Fruit fly (Drosophila melanogaster): ENCODE data around the gene tx.
A peak's percentile ranks its signal among the peaks of the same experiment; 100 is the strongest.

DNA sequence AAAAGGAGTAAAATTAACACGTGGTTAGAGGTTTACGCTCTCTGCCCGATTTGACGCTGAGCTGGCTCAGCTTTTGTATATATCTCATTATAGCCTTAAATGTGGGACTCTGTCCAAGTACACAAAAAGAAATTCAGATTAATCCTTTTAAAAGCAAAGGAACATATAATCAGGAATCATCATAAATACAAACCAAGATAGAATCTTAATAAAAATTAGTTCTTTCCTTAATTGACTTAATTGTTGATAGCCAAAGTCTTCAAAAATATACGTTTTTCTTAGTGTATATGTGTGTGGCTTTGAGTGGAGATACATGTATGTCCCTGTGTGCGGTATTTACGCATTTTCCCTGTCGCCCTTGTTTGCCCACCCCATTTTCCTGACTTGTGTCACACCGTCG is 53.7 kb downstream of the tx start:
- TF ChIP-seq br (optimal IDR thresholded peaks at IDR 0.05) (no peak), da (GFP tag; optimal IDR thresholded peaks at IDR 0.05) (no peak), Dip3 (GFP tag; optimal IDR thresholded peaks at IDR 0.05) (peak; percentile 7), CG13123 (GFP tag; optimal IDR thresholded peaks at IDR 0.05) (no peak), CG14710 (tag; optimal IDR thresholded peaks at IDR 0.05) (no peak), Side (GFP tag; optimal IDR thresholded peaks at IDR 0.05) (no peak), CG14050 (GFP tag; IDR thresholded peaks at IDR 0.05) (no peak), Nf-YA (GFP tag; IDR thresholded peaks at IDR 0.05) (no peak), CG43689 (GFP tag; IDR thresholded peaks at IDR 0.05) (no peak)
